Fruit fly (Drosophila melanogaster) whole organism: ENCODE results near the gene CG12253.

Source experiments
- CG8478 ChIP-seq: fragments of >200 bp; optimal IDR thresholded peaks from 2 replicates; lab custom pipeline; 2018; ENCODE audit warnings: inconsistent platforms
- Dll ChIP-seq: fragments of >200 bp; optimal IDR thresholded peaks from 2 replicates; lab custom pipeline; 2017
- EcR ChIP-seq, 2 experiments: fragments of >200 bp; optimal IDR thresholded peaks; 2 replicates each; lab custom pipeline; 2017; ENCODE audit warnings: missing biosample characterization in 2 of 2, missing genetic modification characterization in 2 of 2, missing genetic modification reagents in 2 of 2
- pan ChIP-seq: fragments of >200 bp; optimal IDR thresholded peaks from 2 replicates; lab custom pipeline; 2017
- psq ChIP-seq: fragments of >200 bp; optimal IDR thresholded peaks from 2 replicates; lab custom pipeline; 2017
- usp ChIP-seq: fragments of >200 bp; optimal IDR thresholded peaks from 2 replicates; lab custom pipeline; 2017; ENCODE audit warnings: missing biosample characterization, missing genetic modification characterization, mixed read lengths

DNA sequence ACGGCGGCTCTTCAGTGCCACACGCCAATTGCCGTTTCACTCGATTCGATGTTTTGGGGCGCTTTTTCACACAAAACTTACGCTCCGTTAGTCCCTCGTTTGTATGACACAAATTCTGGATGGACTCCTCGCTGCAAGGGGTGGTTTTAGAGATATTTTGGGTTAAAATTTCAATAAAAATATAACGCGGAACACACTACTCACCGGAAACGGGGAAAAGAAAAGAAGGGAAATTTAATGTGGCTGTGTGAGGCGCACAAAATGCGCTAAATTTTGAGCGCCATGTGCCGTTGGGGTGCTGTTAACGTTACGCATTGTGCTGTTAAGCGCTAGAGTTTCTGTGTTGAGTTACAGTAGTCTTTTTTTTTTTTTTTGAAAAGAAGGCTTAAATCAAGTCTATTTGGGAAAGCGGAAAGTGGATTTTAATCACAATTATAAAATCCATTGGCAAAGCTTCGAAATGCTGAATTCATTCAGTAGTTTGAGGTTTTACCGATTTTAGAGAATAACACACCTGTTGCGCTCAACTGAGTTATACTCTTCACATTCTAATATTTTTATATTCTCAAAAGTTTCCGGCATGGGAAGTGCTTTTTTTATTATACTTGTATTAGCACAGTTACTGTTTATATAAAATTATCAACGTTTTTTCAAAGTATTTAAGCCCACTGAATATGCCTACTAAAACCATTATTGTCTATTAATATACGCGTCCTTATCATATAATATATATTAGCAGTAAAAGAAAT, 16.5 kb downstream of the CG12253 start, which contains the start of gene RpL9:
- TF ChIP-seq CG8478 = no peak
- no peak for TF ChIP-seq EcR (GFP tag; optimal IDR thresholded peaks at IDR 0.05; lab: Kevin White, UChicago)
- no peak for TF ChIP-seq psq (lab: Kevin White, UChicago)
- TF ChIP-seq usp = no peak
- TF ChIP-seq pan (lab: Kevin White, UChicago) = no peak
- no peak for TF ChIP-seq Dll (lab: Kevin White, UChicago)
